Worm (Caenorhabditis elegans) whole organism, young adult: ENCODE measurements around the gene ncx-3.

ENCODE experiments used
- B0035.1 ChIP-seq: sonication (generic microtip); optimal IDR thresholded peaks from 2 replicates; lab custom pipeline; 2016; ENCODE audit warnings: missing genetic modification characterization, mild to moderate bottlenecking, missing compliant biosample characterization, missing genotype, missing genetic modification reagents
- D2030.7 ChIP-seq: fragments of 200-800 bp; sonication (Bioruptor generic); IDR thresholded peaks from 2 replicates; pipeline ENCODE4 v1.3.6; 2022; ENCODE audit warnings: missing genetic modification reagents, missing genetic modification characterization, missing compliant biosample characterization
- F10E7.11 ChIP-seq: sonication (generic microtip); optimal IDR thresholded peaks from 2 replicates; lab custom pipeline; 2017; ENCODE audit warnings: mild to moderate bottlenecking, missing genetic modification characterization, moderate library complexity, missing compliant biosample characterization
- F23B12.7 ChIP-seq: sonication (generic microtip); optimal IDR thresholded peaks from 2 replicates; lab custom pipeline; 2017; ENCODE audit warnings: missing genetic modification characterization, mild to moderate bottlenecking, missing compliant biosample characterization, antibody characterized with exemption, moderate library complexity; ENCODE audit not compliant: insufficient read depth
- F33H1.4 ChIP-seq: fragments of 200-800 bp; sonication (Bioruptor generic); IDR thresholded peaks from 2 replicates; pipeline ENCODE4 v1.3.6; 2022; ENCODE audit warnings: missing genetic modification reagents, missing genetic modification characterization, missing compliant biosample characterization
- F49E8.2 ChIP-seq: sonication (generic microtip); optimal IDR thresholded peaks from 3 replicates; lab custom pipeline; 2017; ENCODE audit warnings: missing genetic modification characterization, mild to moderate bottlenecking, missing compliant biosample characterization, antibody characterized with exemption, moderate library complexity; ENCODE audit not compliant: insufficient read depth
- F55B11.4 ChIP-seq: sonication (generic microtip); optimal IDR thresholded peaks from 2 replicates; lab custom pipeline; 2016; ENCODE audit warnings: missing compliant biosample characterization, missing genetic modification characterization, borderline replicate concordance; ENCODE audit not compliant: insufficient read depth
- F57A8.1 ChIP-seq: fragments of 200-800 bp; sonication (Bioruptor generic); optimal IDR thresholded peaks from 2 replicates; lab custom pipeline; 2018; ENCODE audit warnings: mild to moderate bottlenecking, missing genetic modification characterization, moderate library complexity, missing compliant biosample characterization
- Y53G8AR.9 ChIP-seq: fragments of 200-800 bp; sonication (Bioruptor generic); conservative IDR thresholded peaks from 2 replicates; pipeline ENCODE4 v1.3.6; 2022; ENCODE audit warnings: missing genetic modification reagents, missing genetic modification characterization, missing compliant biosample characterization
- atf-7 ChIP-seq: sonication (generic microtip); optimal IDR thresholded peaks from 2 replicates; lab custom pipeline; 2017; ENCODE audit warnings: mild to moderate bottlenecking, missing genetic modification characterization, missing compliant biosample characterization
- attf-3 ChIP-seq: fragments of 200-800 bp; sonication (Bioruptor generic); conservative IDR thresholded peaks from 2 replicates; pipeline ENCODE4 v1.3.6; 2022; ENCODE audit warnings: missing genetic modification reagents, missing genetic modification characterization, missing compliant biosample characterization
- attf-5 ChIP-seq: fragments of 200-800 bp; sonication (Bioruptor generic); optimal IDR thresholded peaks from 2 replicates; lab custom pipeline; 2018; ENCODE audit warnings: mild to moderate bottlenecking, missing genetic modification characterization, missing compliant biosample characterization
- bed-1 ChIP-seq: fragments of 200-800 bp; sonication (Bioruptor generic); IDR thresholded peaks from 2 replicates; pipeline ENCODE4 v1.3.6; 2022; ENCODE audit warnings: missing genetic modification reagents, missing genetic modification characterization, missing compliant biosample characterization
- ccch-3 ChIP-seq: fragments of 200-800 bp; sonication (Bioruptor generic); optimal IDR thresholded peaks from 2 replicates; lab custom pipeline; 2018; ENCODE audit warnings: mild to moderate bottlenecking, missing genetic modification characterization, missing compliant biosample characterization
- ceh-100 ChIP-seq: fragments of 200-800 bp; sonication (Bioruptor generic); IDR thresholded peaks from 2 replicates; pipeline ENCODE4 v1.3.6; 2022; ENCODE audit warnings: missing genetic modification reagents, missing genetic modification characterization, missing compliant biosample characterization
- ceh-58 ChIP-seq: fragments of 200-800 bp; sonication (Bioruptor generic); IDR thresholded peaks from 2 replicates; pipeline ENCODE4 v1.3.6; 2022; ENCODE audit warnings: missing genetic modification characterization, missing compliant biosample characterization
- ceh-91 ChIP-seq: fragments of 200-800 bp; sonication (Bioruptor generic); IDR thresholded peaks from 2 replicates; pipeline ENCODE4 v1.3.6; 2022; ENCODE audit warnings: missing genetic modification reagents, missing genetic modification characterization, missing compliant biosample characterization
- dox-1 ChIP-seq: fragments of 200-800 bp; sonication (Bioruptor generic); IDR thresholded peaks from 2 replicates; pipeline ENCODE4 v1.3.6; 2022; ENCODE audit warnings: missing genetic modification reagents, missing genetic modification characterization, missing compliant biosample characterization
- dpl-1 ChIP-seq: fragments of 150-350 bp; optimal IDR thresholded peaks from 2 replicates; lab custom pipeline; 2014; ENCODE audit warnings: missing biosample characterization, missing genetic modification reagents, missing genetic modification characterization
- efl-1 ChIP-seq: fragments of 150-350 bp; optimal IDR thresholded peaks from 2 replicates; lab custom pipeline; 2014; ENCODE audit warnings: missing biosample characterization, missing genetic modification reagents, missing genetic modification characterization
- egl-44 ChIP-seq: fragments of 200-800 bp; sonication (Bioruptor generic); IDR thresholded peaks from 2 replicates; pipeline ENCODE4 v1.3.6; 2022; ENCODE audit warnings: missing genetic modification reagents, missing genetic modification characterization, missing compliant biosample characterization
- hmg-1.2 ChIP-seq: fragments of 200-800 bp; sonication (Bioruptor generic); IDR thresholded peaks from 2 replicates; pipeline ENCODE4 v1.3.6; 2022; ENCODE audit warnings: missing genetic modification reagents, missing genetic modification characterization, missing compliant biosample characterization
- hrde-1 ChIP-seq: sonication (generic microtip); optimal IDR thresholded peaks from 2 replicates; lab custom pipeline; 2016; ENCODE audit warnings: missing genetic modification characterization, mild to moderate bottlenecking, missing compliant biosample characterization, moderate library complexity, missing genotype, missing genetic modification reagents, borderline replicate concordance
- hsf-1 ChIP-seq: fragments of 200-800 bp; sonication (Bioruptor generic); IDR thresholded peaks from 2 replicates; pipeline ENCODE4 v1.3.6; 2022; ENCODE audit warnings: missing genetic modification reagents, missing genetic modification characterization, missing compliant biosample characterization
- lin-26 ChIP-seq: fragments of 200-800 bp; sonication (Bioruptor generic); IDR thresholded peaks from 2 replicates; pipeline ENCODE4 v1.3.6; 2022; ENCODE audit warnings: missing genetic modification reagents, missing genetic modification characterization, missing compliant biosample characterization
- lin-35 ChIP-seq, 3 experiments: fragments of 150-350 bp in 2 of 3; sonication (generic microtip) in 1 of 3; optimal IDR thresholded peaks; 2 replicates each; lab custom pipeline; 2014 to 2018; ENCODE audit warnings: missing biosample characterization in 3 of 3, missing genetic modification characterization in 3 of 3, missing genetic modification reagents in 3 of 3
- lin-54 ChIP-seq: fragments of 200-800 bp; sonication (Bioruptor generic); optimal IDR thresholded peaks from 2 replicates; lab custom pipeline; 2018; ENCODE audit warnings: mild to moderate bottlenecking, missing genetic modification characterization, missing compliant biosample characterization
- lsl-1 ChIP-seq: fragments of 200-800 bp; sonication (Bioruptor generic); optimal IDR thresholded peaks from 2 replicates; lab custom pipeline; 2018; ENCODE audit warnings: mild to moderate bottlenecking, missing genetic modification characterization, moderate library complexity, missing compliant biosample characterization
- madf-6 ChIP-seq: fragments of 200-800 bp; sonication (Bioruptor generic); IDR thresholded peaks from 2 replicates; pipeline ENCODE4 v1.3.6; 2022; ENCODE audit warnings: missing genetic modification reagents, missing genetic modification characterization, missing compliant biosample characterization
- madf-8 ChIP-seq: fragments of 200-800 bp; sonication (Bioruptor generic); conservative IDR thresholded peaks from 2 replicates; pipeline ENCODE4 v1.3.6; 2022; ENCODE audit warnings: missing genetic modification reagents, missing genetic modification characterization, missing compliant biosample characterization
- mcd-1 ChIP-seq: fragments of 200-800 bp; sonication (Bioruptor generic); IDR thresholded peaks from 2 replicates; pipeline ENCODE4 v1.3.6; 2022; ENCODE audit warnings: missing genetic modification reagents, missing genetic modification characterization, missing compliant biosample characterization
- nhr-179 ChIP-seq: sonication (generic microtip); optimal IDR thresholded peaks from 2 replicates; lab custom pipeline; 2016; ENCODE audit warnings: mild to moderate bottlenecking, missing genetic modification characterization, missing compliant biosample characterization
- nhr-27 ChIP-seq: fragments of 200-800 bp; sonication (Bioruptor generic); optimal IDR thresholded peaks from 2 replicates; lab custom pipeline; 2018; ENCODE audit warnings: mild to moderate bottlenecking, missing genetic modification characterization, moderate library complexity, missing compliant biosample characterization
- pha-4 ChIP-seq: fragments of 150-350 bp; sonication (generic microtip); optimal IDR thresholded peaks from 2 replicates; lab custom pipeline; 2014; ENCODE audit warnings: missing biosample characterization, missing genetic modification reagents, missing genetic modification characterization
- sdz-38 ChIP-seq: sonication (generic microtip); optimal IDR thresholded peaks from 2 replicates; lab custom pipeline; 2016; ENCODE audit warnings: missing genotype, missing genetic modification characterization, missing compliant biosample characterization
- snpc-4 ChIP-seq, 5 experiments: fragments of 150-350 bp in 1 of 5; sonication (generic microtip) in 4 of 5; optimal IDR thresholded peaks; 2 replicates each; lab custom pipeline; 2014 to 2018; ENCODE audit warnings: missing genetic modification characterization in 5 of 5, missing biosample characterization in 3 of 5, antibody characterized with exemption in 2 of 5, mild to moderate bottlenecking in 2 of 5, missing compliant biosample characterization in 2 of 5, missing genotype in 2 of 5, moderate library complexity in 2 of 5, missing genetic modification reagents in 1 of 5
- tbp1 ChIP-seq: fragments of 200-800 bp; sonication (Bioruptor generic); optimal IDR thresholded peaks from 2 replicates; lab custom pipeline; 2018; ENCODE audit warnings: mild to moderate bottlenecking, missing genetic modification characterization, missing compliant biosample characterization
- unc-130 ChIP-seq: sonication (generic microtip); optimal IDR thresholded peaks from 2 replicates; lab custom pipeline; 2016; ENCODE audit warnings: missing genetic modification reagents, missing genetic modification characterization, missing compliant biosample characterization
- xnd-1 ChIP-seq: sonication (generic microtip); optimal IDR thresholded peaks from 2 replicates; lab custom pipeline; 2016; ENCODE audit warnings: missing genotype, missing genetic modification reagents, missing genetic modification characterization, missing compliant biosample characterization
- ztf-26 ChIP-seq: sonication (generic microtip); optimal IDR thresholded peaks from 2 replicates; lab custom pipeline; 2017; ENCODE audit warnings: missing genetic modification characterization, missing compliant biosample characterization
- ztf-3 ChIP-seq: fragments of 200-800 bp; sonication (Bioruptor generic); optimal IDR thresholded peaks from 2 replicates; lab custom pipeline; 2018; ENCODE audit warnings: mild to moderate bottlenecking, missing genetic modification characterization, missing compliant biosample characterization

The ncx-3 gene

ce11 chrIV:10727734-10728133 lies 11.3 kb downstream of the ncx-3 start, which contains the start of gene ZC168.2:
Gene ZC168.2, plus strand, starts transcription at chrIV:10728034.
- TF ChIP-seq unc-130 (GFP tag; lab: Kevin White, UChicago) (no peak), tbp1 (no peak), atf-7 (no peak), egl-44 (GFP tag; lab: Robert Waterston, UW) (no peak), ztf-3 (GFP tag; lab: Kevin White, UChicago) (no peak), nhr-27 (no peak), madf-6 (no peak), ceh-91 (GFP tag; lab: Robert Waterston, UW) (no peak), nhr-179 (tag; lab: Kevin White, UChicago) (no peak), madf-8 (GFP tag; lab: Robert Waterston, UW) (no peak), ceh-58 (GFP tag; lab: Robert Waterston, UW) (no peak), ztf-26 (tag; lab: Kevin White, UChicago) (no peak), hrde-1 (tag; lab: Kevin White, UChicago) (no peak), bed-1 (GFP tag; lab: Robert Waterston, UW) (no peak)
- TF ChIP-seq, all 124 proteins: peak for 0

DNA sequence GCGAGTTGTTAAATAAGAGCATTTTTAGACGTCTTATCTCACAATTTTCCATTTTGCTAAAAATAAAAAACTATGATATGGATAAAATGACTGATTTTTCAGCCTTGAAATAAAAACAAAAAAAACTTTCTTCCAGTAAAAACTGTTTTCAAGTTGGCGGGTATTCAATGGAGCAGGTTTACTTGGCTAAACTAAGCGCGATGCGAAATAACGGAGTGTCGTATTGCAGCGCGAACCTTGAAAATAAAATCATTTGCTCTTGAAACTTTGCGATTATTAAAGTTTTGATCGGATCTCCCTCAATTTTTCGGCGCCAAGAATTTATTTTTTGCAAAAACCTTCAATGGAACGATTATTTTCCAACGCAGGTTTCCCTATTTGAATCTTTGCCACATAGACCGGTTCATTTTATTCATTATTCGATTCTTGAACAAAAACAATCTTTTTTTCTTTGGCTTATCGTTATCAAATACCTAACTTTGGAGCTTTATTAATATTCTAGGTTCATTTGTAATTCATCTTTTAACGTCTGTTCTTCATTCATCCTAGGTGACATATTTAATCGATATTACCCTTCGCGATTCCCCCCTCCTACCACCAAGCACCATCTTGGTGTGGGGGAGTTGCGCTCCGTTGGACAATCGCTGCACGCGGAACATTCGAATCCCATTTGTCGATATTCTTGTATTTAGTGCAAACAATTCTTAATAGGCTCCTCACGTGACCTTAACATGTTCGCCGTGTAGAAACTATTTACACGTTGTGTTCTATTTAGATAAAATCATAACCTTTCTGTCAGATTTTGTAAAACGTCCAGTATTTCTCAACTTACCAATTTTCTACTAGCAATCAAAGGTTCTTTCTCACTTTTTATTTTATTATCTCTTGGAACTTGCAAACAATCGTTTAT lies 18.3 kb downstream of the ncx-3 start, which contains the start of the genes orc-5 and cyb-1:
Gene orc-5, minus strand, starts transcription at position 62 of the 910 bp plus-strand sequence.
Gene cyb-1, plus strand, starts transcription at position 690 of the 910 bp plus-strand sequence.
- TF ChIP-seq B0035.1 (tag; lab: Kevin White, UChicago) (no peak), attf-3 (GFP tag; lab: Robert Waterston, UW) (peak; percentile 99), sdz-38 (tag; lab: Kevin White, UChicago) (no peak), hmg-1.2 (peak; percentile 31; the same call in 1 of the 2 replicates), Y53G8AR.9 (GFP tag; lab: Robert Waterston, UW) (0 out of 2 replicates have a peak, but pooled peaks have one; percentile 28), F10E7.11 (tag; lab: Kevin White, UChicago) (no peak), xnd-1 (tag; lab: Kevin White, UChicago) (peak; percentile 54), attf-5 (GFP tag; lab: Kevin White, UChicago) (peak; percentile 67), ceh-58 (GFP tag; lab: Robert Waterston, UW) (no peak), madf-8 (GFP tag; lab: Robert Waterston, UW) (peak; percentile 72), F23B12.7 (peak; percentile 56), snpc-4 (GFP tag; optimal IDR thresholded peaks at IDR 0.05; lab: Kevin White, UChicago) (no peak), snpc-4 (tag; optimal IDR thresholded peaks at IDR 0.05; lab: Kevin White, UChicago) (peak in 2 of 4 experiments; percentile 25 to 28), lsl-1 (GFP tag; lab: Kevin White, UChicago) (peak; percentile 37), ccch-3 (no peak), lin-35 (GFP tag; optimal IDR thresholded peaks at IDR 0.05; lab: Kevin White, UChicago) (peak in 2 of 3 experiments; percentile 22 to 88), ceh-100 (no peak), F55B11.4 (tag; lab: Kevin White, UChicago) (no peak), F57A8.1 (GFP tag; lab: Kevin White, UChicago) (no peak), dpl-1 (GFP tag; lab: Kevin White, UChicago) (peak; percentile 76), dox-1 (peak; percentile 18; the same call in 1 of the 2 replicates), madf-6 (peak; percentile 88), ceh-91 (GFP tag; lab: Robert Waterston, UW) (peak; percentile 65), atf-7 (no peak), lin-54 (peak; percentile 89), hsf-1 (GFP tag; lab: Robert Waterston, UW) (0 out of 2 replicates have a peak, but pooled peaks have one; percentile 22), F33H1.4 (GFP tag; lab: Robert Waterston, UW) (peak; percentile 59), nhr-27 (no peak), lin-26 (GFP tag; lab: Robert Waterston, UW) (no peak), mcd-1 (peak; percentile 83), pha-4 (tag; lab: Kevin White, UChicago) (no peak), D2030.7 (GFP tag; lab: Robert Waterston, UW) (peak; percentile 46; the same call in 1 of the 2 replicates), efl-1 (GFP tag; lab: Kevin White, UChicago) (peak; percentile 94), F49E8.2 (tag; lab: Kevin White, UChicago) (peak; percentile 39)
